Worm (Caenorhabditis elegans): ENCODE results near the gene F56D5.3.
A peak's percentile ranks its signal among the peaks of the same experiment; 100 is the strongest.

F56D5.3 gene

DNA sequence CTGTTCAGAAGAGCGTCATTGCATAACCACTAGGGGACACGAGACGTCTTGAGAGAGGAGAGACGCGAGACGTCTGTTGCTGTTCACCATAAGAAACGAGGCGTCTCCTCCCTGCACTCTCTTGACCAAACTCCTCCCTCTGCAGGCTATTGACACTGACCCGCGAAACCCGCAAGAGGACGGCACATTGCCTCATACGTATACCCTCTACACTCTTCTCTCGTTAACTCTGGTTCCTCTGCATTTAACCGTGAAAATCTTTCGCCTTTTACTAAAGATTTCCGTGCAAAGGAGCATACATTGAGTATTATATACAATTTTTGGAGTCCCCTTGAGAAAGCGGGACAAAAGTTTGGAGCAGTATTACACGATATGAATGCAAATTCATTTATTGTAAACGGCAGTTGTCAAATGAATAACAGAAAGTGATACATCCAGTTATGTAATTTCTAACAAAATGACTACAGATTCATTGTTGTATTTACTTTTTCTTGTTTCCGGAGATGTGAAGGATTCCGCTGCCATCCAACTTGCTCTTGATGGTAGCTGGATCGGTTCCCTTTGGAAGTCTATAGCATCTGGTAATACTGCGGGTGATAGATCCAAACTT, 47.1 kb downstream of the F56D5.3 start (continued):
- peak; percentile 31 for TF ChIP-seq hrde-1 (tag; optimal IDR thresholded peaks at IDR 0.05; ENCODE audit: borderline replicate concordance)
- TF ChIP-seq attf-5 (GFP tag; optimal IDR thresholded peaks at IDR 0.05): peak; percentile 84
- peak; percentile 29 for TF ChIP-seq T07F8.4 (tag; optimal IDR thresholded peaks at IDR 0.05)
- TF ChIP-seq lir-1 (GFP tag; conservative IDR thresholded peaks at IDR 0.05): peak; percentile 76
- peak; percentile 90 for TF ChIP-seq F49E8.2 (tag; optimal IDR thresholded peaks at IDR 0.05; ENCODE audit: insufficient read depth)
- TF ChIP-seq atf-7 (tag; optimal IDR thresholded peaks at IDR 0.05): peak; percentile 86
- TF ChIP-seq nfyb-1 (GFP tag; IDR thresholded peaks at IDR 0.05): peak; percentile 94
- peak; percentile 56; the same call in 1 of the 2 replicates for TF ChIP-seq B0019.2 (GFP tag; conservative IDR thresholded peaks at IDR 0.05)
- peak; percentile 81 for TF ChIP-seq ZK185.1 (tag; optimal IDR thresholded peaks at IDR 0.05; ENCODE audit: poor library complexity, severe bottlenecking)
- TF ChIP-seq aptf-3 (GFP tag; IDR thresholded peaks at IDR 0.05): no peak
- TF ChIP-seq mcd-1 (GFP tag; IDR thresholded peaks at IDR 0.05): peak; percentile 90
- peak; percentile 60; the same call in 1 of the 2 replicates for TF ChIP-seq C06A6.2 (GFP tag; conservative IDR thresholded peaks at IDR 0.05)
- peak; percentile 81 for TF ChIP-seq tbp1 (GFP tag; optimal IDR thresholded peaks at IDR 0.05)
- peak; percentile 48 for TF ChIP-seq unc-130 (GFP tag; optimal IDR thresholded peaks at IDR 0.05)
- peak; percentile 3 for TF ChIP-seq dpl-1 (GFP tag; optimal IDR thresholded peaks at IDR 0.05)
- TF ChIP-seq lin-35 (GFP tag; optimal IDR thresholded peaks at IDR 0.05): peak in 1 of 3 experiments; percentile 81
- 0 out of 2 replicates have a peak, but pooled peaks have one; percentile 20 for TF ChIP-seq ztf-6 (GFP tag; IDR thresholded peaks at IDR 0.05)
- no peak for TF ChIP-seq ets-4 (GFP tag; optimal IDR thresholded peaks at IDR 0.05)
- peak; percentile 74; the same call in 1 of the 2 replicates for TF ChIP-seq Y53F4B.3 (GFP tag; IDR thresholded peaks at IDR 0.05)
- TF ChIP-seq pbrm-1 (GFP tag; IDR thresholded peaks at IDR 0.05): peak; percentile 95
- peak; percentile 91 for TF ChIP-seq ekl-4 (GFP tag; IDR thresholded peaks at IDR 0.05)
- 0 out of 2 replicates have a peak, but pooled peaks have one; percentile 66 for TF ChIP-seq ztf-28 (GFP tag; IDR thresholded peaks at IDR 0.05)
- peak; percentile 80 for TF ChIP-seq ztf-3 (GFP tag; optimal IDR thresholded peaks at IDR 0.05)
- peak; percentile 71 for TF ChIP-seq F33H1.4 (GFP tag; IDR thresholded peaks at IDR 0.05)
- no peak for TF ChIP-seq hlh-26 (GFP tag; conservative IDR thresholded peaks at IDR 0.05)
- TF ChIP-seq snpc-4 (GFP tag; optimal IDR thresholded peaks at IDR 0.05): peak; percentile 98
- peak; percentile 99 for TF ChIP-seq snpc-4 (tag; optimal IDR thresholded peaks at IDR 0.05)
- TF ChIP-seq madf-3 (GFP tag; IDR thresholded peaks at IDR 0.05): 0 out of 2 replicates have a peak, but pooled peaks have one; percentile 11
- no peak for TF ChIP-seq fkh-3 (tag; optimal IDR thresholded peaks at IDR 0.05)
- TF ChIP-seq Y53G8AR.9 (GFP tag; conservative IDR thresholded peaks at IDR 0.05): peak; percentile 79
- no peak for TF ChIP-seq lag-1 (GFP tag; IDR thresholded peaks at IDR 0.05)
- peak; percentile 57; the same call in 1 of the 2 replicates for TF ChIP-seq lin-26 (GFP tag; IDR thresholded peaks at IDR 0.05)
- peak; percentile 57; the same call in 1 of the 2 replicates for TF ChIP-seq hsf-1 (GFP tag; IDR thresholded peaks at IDR 0.05)
- peak; percentile 39 for TF ChIP-seq B0261.1 (tag; optimal IDR thresholded peaks at IDR 0.05)
- TF ChIP-seq xnd-1 (tag; optimal IDR thresholded peaks at IDR 0.05): peak; percentile 32
- TF ChIP-seq bed-1 (GFP tag; IDR thresholded peaks at IDR 0.05): no peak
- no peak for TF ChIP-seq sdz-38 (tag; optimal IDR thresholded peaks at IDR 0.05)
- TF ChIP-seq zim-3 (tag; optimal IDR thresholded peaks at IDR 0.05): no peak
- peak; percentile 98 for TF ChIP-seq ama-1 (optimal IDR thresholded peaks at IDR 0.05)
- TF ChIP-seq ama-1 (GFP tag; optimal IDR thresholded peaks at IDR 0.05): no peak
- peak; percentile 75; the same call in 1 of the 2 replicates for TF ChIP-seq Y95B8A.8 (GFP tag; IDR thresholded peaks at IDR 0.05)
- TF ChIP-seq ztf-22 (GFP tag; optimal IDR thresholded peaks at IDR 0.05): no peak
- TF ChIP-seq attf-6 (GFP tag; IDR thresholded peaks at IDR 0.05): peak; percentile 91
- TF ChIP-seq ceh-100 (GFP tag; IDR thresholded peaks at IDR 0.05): peak; percentile 84
- TF ChIP-seq cebp-1 (GFP tag; IDR thresholded peaks at IDR 0.05): no peak
- peak; percentile 85 for TF ChIP-seq cebp-1 (tag; optimal IDR thresholded peaks at IDR 0.05)
- TF ChIP-seq tbx-9 (tag; optimal IDR thresholded peaks at IDR 0.05; ENCODE audit: borderline replicate concordance): no peak
- TF ChIP-seq egl-18 (GFP tag; IDR thresholded peaks at IDR 0.05): 0 out of 2 replicates have a peak, but pooled peaks have one; percentile 16

All from whole organism, young adult.